Worm (Caenorhabditis elegans) whole organism, dauer: ENCODE measurements around the gene mam-3.
"Not testable (repeated sequence)": the region's sequence is repeated elsewhere in the genome, so short reads cannot be mapped to it uniquely, and the experiment has no call there.

Source experiments
- unc-62 ChIP-seq: sonication (generic microtip); optimal IDR thresholded peaks from 2 replicates; lab custom pipeline; 2017; ENCODE audit warnings: missing biosample characterization, missing genetic modification reagents, missing genetic modification characterization

Gene mam-3

ce11 chrIV:13433904-13434303, 11.3 kb downstream of the mam-3 start, which contains the start of gene K09B11.5:
Gene K09B11.5 (minus strand): TSS chrIV:13434004.
- not testable (repeated sequence) for TF ChIP-seq unc-62 (GFP tag; lab: Kevin White, UChicago)

ce11 chrIV:13429240-13429639, 15.9 kb downstream of the mam-3 start, which contains the start of gene K09B11.4:
Gene K09B11.4 (plus strand): TSS chrIV:13429540.
- TF ChIP-seq unc-62 (GFP tag; lab: Kevin White, UChicago) = no peak

DNA sequence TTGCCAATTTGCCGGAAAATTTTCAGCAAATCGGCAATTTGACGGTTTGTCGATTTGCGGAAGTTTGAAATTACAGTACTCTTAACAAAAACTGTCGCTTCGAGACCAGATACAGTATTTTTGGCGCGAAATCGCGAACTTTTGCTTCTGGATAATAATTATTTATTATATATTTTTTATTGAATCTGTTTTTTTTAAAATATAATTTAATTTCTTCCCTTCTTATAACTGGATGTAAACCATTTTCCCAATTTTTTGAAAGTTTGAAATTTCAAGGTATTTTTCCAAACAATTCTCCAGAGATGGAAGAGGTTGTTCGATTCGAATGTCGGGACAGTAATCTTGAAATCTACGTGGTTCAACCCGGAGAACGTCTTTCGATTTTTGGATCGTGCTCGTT, 23.0 kb downstream of the mam-3 start, which contains the start of gene nol-9:
nol-9 (plus strand) TSS at position 301 of the 400 bp plus-strand sequence.
- TF ChIP-seq unc-62 (GFP tag; lab: Kevin White, UChicago) = no peak

ce11 chrIV:13415739-13416271, 29.4 kb downstream of the mam-3 start, which contains the start of the genes pik-1 and aptf-2:
Gene pik-1 (plus strand): TSS chrIV:13416041.
Gene aptf-2 (minus strand): TSS chrIV:13416051.
- TF ChIP-seq unc-62 (GFP tag; lab: Kevin White, UChicago) = no peak

DNA sequence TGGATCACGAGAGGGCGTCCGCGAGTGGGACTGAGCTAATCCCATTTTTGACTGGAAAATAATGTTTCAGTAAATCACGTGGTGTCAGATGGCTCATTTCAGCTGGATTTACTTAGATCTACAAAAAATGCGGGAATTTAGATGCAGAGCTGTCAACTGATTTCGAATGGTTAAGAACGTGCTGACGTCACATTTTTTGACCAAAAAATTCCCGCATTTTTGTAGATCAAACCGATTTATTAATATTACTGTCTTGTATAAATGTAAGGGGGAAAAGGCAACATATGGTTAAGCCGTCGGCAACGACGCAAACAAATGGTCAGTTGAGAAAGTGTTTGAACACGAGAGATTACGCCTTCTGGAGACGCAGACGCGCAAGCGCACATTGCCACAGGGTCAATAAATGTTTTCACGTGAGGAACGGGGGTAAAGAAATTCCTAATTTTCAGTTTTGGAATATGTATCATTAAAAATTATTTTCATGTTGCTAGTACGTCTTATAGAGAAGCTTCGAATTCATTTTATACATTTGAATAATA, 32.3 kb downstream of the mam-3 start, which contains the start of gene gcl-1:
gcl-1 (minus strand) TSS at position 51 of the 539 bp plus-strand sequence.
- TF ChIP-seq unc-62 (GFP tag; lab: Kevin White, UChicago) = no peak

- TF ChIP-seq unc-62 (GFP tag; lab: Kevin White, UChicago) = no peak
Measured at ce11 chrIV:13408018-13408417, 37.2 kb downstream of the mam-3 start, which contains the start of gene Y62E10A.19. Gene Y62E10A.19 (minus strand): TSS chrIV:13408306.

- TF ChIP-seq unc-62 (GFP tag; lab: Kevin White, UChicago) = no peak
Measured at ce11 chrIV:13400456-13401364, 44.5 kb downstream of the mam-3 start, which contains the start of the genes memi-2 and cyp-31A5. Gene memi-2 (minus strand): TSS chrIV:13400506. Gene cyp-31A5 (plus strand): TSS chrIV:13401289.

DNA sequence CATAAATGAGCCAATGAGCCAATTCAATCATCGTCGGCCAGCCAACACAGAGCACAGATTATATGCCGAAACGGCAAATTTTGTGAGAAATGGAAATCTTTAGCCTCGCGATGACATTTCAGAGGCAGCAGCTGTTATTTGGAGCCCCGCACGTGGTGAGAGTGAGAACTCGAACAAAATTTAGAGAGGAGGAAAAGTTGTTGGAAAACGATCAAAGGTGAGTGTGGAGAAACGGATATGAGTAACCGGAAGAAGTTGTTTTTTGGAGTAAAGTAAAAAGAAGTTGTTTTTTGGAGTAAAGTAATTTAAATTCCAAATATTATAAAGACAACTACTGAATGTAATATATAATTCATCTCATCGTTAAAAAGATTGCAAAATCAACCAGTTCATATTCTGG, 46.4 kb downstream of the mam-3 start, which contains the start of gene Y62E10A.13:
Y62E10A.13 (minus strand) TSS at position 326 of the 400 bp plus-strand sequence.
- no peak for TF ChIP-seq unc-62 (GFP tag; lab: Kevin White, UChicago)

DNA sequence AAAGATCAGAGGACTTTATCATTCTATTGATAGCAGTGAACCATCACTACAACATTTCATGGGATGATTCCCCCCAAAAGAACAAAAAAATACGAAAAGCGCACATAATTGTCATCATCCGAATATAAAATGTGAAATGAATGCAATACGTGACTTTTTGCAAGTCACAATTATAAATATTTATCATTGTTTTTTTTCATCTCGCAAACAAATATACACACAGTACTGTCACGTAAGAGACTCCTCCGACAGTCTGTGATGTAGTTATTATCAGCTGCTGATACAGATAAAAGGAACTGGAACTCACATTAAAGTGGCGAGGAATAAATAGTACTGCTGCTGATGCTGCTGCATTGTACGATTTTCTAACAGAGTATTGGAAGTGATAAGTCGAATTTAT, 48.8 kb downstream of the mam-3 start:
- no peak for TF ChIP-seq unc-62 (GFP tag; lab: Kevin White, UChicago)

DNA sequence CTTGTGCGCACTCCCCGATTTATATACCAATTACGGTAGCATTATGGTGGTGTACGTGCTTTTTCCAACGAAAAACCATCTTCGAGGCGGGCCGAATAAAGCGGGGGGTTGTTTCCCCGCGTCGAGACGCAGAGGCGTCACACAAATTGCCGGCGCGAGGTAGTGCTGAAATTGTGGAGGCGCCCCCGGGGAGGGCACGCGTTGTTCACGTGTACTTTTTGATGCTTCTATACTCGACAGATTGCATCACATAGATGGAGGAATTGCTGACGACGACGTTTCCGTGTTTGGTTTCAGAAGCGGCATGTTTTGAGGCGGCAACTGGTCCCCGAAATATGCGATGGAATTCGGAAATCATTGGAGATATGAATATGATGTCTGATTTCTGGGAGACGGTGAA, 49.9 kb downstream of the mam-3 start:
- TF ChIP-seq unc-62 (GFP tag; lab: Kevin White, UChicago) = no peak

DNA sequence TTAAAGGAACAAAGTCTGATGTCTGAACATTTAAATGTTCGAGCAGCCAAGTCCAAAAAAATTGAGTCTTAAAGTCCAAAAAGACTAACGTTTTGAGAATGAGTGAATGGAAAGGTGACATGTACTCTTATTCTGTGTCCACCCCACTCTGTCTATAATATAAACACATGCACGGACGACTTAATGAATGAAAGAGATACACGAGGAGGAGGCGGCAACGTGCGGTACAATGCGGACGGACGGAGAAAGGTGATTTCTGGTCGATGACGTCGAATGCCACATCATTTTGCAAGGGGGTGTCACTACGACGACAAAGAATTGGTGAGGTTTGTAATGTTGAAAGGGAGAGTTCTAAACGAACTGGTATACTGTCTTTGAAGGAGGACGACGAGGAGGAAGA, 50.5 kb downstream of the mam-3 start:
- TF ChIP-seq unc-62 (GFP tag; lab: Kevin White, UChicago) = no peak

DNA sequence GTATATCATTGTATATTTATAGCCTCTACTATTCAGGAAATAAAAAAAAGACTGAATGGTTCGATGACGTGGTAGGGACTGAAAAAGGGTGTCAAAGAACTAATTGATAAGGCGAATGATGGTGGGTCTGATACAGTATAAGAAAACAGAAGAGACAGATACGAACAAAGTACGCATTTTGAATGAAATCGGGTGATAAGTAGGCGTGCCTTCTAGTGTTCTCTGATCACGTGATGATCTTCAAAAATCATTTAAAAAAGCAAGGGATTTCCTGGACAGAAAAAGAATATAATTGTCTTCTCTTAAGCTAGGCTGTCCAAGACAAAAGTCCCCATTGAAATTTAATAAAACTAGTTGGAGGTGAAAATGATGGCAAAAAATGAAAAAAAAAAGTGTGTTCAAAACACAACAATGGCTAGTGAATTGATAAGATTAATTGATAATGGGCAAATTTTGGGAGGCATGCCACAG, 51.9 kb downstream of the mam-3 start:
- TF ChIP-seq unc-62 (GFP tag; lab: Kevin White, UChicago) = no peak

ce11 chrIV:13392230-13392629, 52.9 kb downstream of the mam-3 start:
- no peak for TF ChIP-seq unc-62 (GFP tag; lab: Kevin White, UChicago)

ce11 chrIV:13390770-13391169, 54.4 kb downstream of the mam-3 start:
- no peak for TF ChIP-seq unc-62 (GFP tag; lab: Kevin White, UChicago)

- TF ChIP-seq unc-62 (GFP tag; lab: Kevin White, UChicago) = no peak
Measured at ce11 chrIV:13389237-13389636, 55.9 kb downstream of the mam-3 start.
